Worm (Caenorhabditis elegans): ENCODE data around the gene oac-7.

- TF ChIP-seq pha-4 (tag; optimal IDR thresholded peaks at IDR 0.05), result no peak
- TF ChIP-seq nhr-11 (tag; optimal IDR thresholded peaks at IDR 0.05), result no peak
- no peak for TF ChIP-seq ztf-11 (tag; optimal IDR thresholded peaks at IDR 0.05)
- no peak for TF ChIP-seq snpc-4 (tag; optimal IDR thresholded peaks at IDR 0.05)
- TF ChIP-seq aly-2 (tag; optimal IDR thresholded peaks at IDR 0.05), result no peak
- no peak for TF ChIP-seq skn-1 (tag; optimal IDR thresholded peaks at IDR 0.05)
- no peak for TF ChIP-seq ceh-82 (tag; optimal IDR thresholded peaks at IDR 0.05)
- no peak for TF ChIP-seq zag-1 (tag; optimal IDR thresholded peaks at IDR 0.05)
- no peak for TF ChIP-seq nhr-76 (tag; optimal IDR thresholded peaks at IDR 0.05)
- no peak for TF ChIP-seq ama-1 (optimal IDR thresholded peaks at IDR 0.05)
- no peak for TF ChIP-seq pqm-1 (tag; optimal IDR thresholded peaks at IDR 0.05)
Measured at ce11 chrV:16328849-16329248, 19.2 kb downstream of the oac-7 start, which contains the start of gene F57G8.7.
